Fruit fly (Drosophila melanogaster) whole organism, embryonic: ENCODE measurements around the gene Sodh2.

ENCODE experiments used
- Atf3 ChIP-seq: fragments of 200-800 bp; sonication (Bioruptor generic); optimal IDR thresholded peaks from 3 replicates; lab custom pipeline; 2016; ENCODE audit warnings: missing biosample characterization, missing genetic modification characterization
- B-H1 ChIP-seq: fragments of 200-800 bp; sonication (Bioruptor generic); IDR thresholded peaks from 3 replicates; pipeline ENCODE4 v1.3.6; 2022; ENCODE audit warnings: missing biosample characterization, missing genetic modification characterization
- CG10147 ChIP-seq: fragments of 200-800 bp; sonication (Bioruptor generic); optimal IDR thresholded peaks from 2 replicates; lab custom pipeline; 2019; ENCODE audit warnings: missing biosample characterization, mild to moderate bottlenecking, missing genetic modification characterization, moderate library complexity
- CG10431 ChIP-seq: fragments of 200-800 bp; sonication (Bioruptor generic); optimal IDR thresholded peaks from 3 replicates; lab custom pipeline; 2018; ENCODE audit warnings: missing biosample characterization, mild to moderate bottlenecking, missing genetic modification characterization
- CG12659 ChIP-seq: fragments of 200-800 bp; sonication (Bioruptor generic); optimal IDR thresholded peaks from 3 replicates; lab custom pipeline; 2017; ENCODE audit warnings: mild to moderate bottlenecking, missing biosample characterization, missing genetic modification reagents, missing genetic modification characterization
- CG2712 ChIP-seq: fragments of 200-800 bp; optimal IDR thresholded peaks from 3 replicates; lab custom pipeline; 2019; ENCODE audit warnings: missing biosample characterization, mild to moderate bottlenecking, missing genetic modification characterization, moderate library complexity
- CG33557 ChIP-seq: fragments of 200-800 bp; sonication (Bioruptor generic); optimal IDR thresholded peaks from 2 replicates; lab custom pipeline; 2019; ENCODE audit warnings: missing biosample characterization, mild to moderate bottlenecking, missing genetic modification characterization, moderate library complexity
- CG3726 ChIP-seq: fragments of 200-800 bp; sonication (Bioruptor generic); IDR thresholded peaks from 3 replicates; pipeline ENCODE4, ENCODE4 v1.3.6; 2022; ENCODE audit warnings: missing biosample characterization, missing genetic modification characterization
- CG3847 ChIP-seq: fragments of 200-800 bp; sonication (Bioruptor generic); IDR thresholded peaks from 2 replicates; pipeline ENCODE4 v1.3.6; 2022; ENCODE audit warnings: missing biosample characterization, missing genetic modification characterization
- CG6272 ChIP-seq: fragments of 200-800 bp; sonication (Bioruptor generic); IDR thresholded peaks from 2 replicates; pipeline ENCODE4 v1.3.6; 2022; ENCODE audit warnings: missing biosample characterization, missing genetic modification characterization
- CG6765 ChIP-seq: fragments of 200-800 bp; sonication (Bioruptor generic); optimal IDR thresholded peaks from 3 replicates; lab custom pipeline; 2017; ENCODE audit warnings: missing biosample characterization, mild to moderate bottlenecking, missing genetic modification characterization
- CG7357 ChIP-seq: fragments of 200-800 bp; sonication (Bioruptor generic); IDR thresholded peaks from 3 replicates; pipeline ENCODE4 v1.3.6; 2022; ENCODE audit warnings: missing biosample characterization, missing genetic modification characterization
- CG7786 ChIP-seq: fragments of 200-800 bp; sonication (Bioruptor generic); optimal IDR thresholded peaks from 2 replicates; lab custom pipeline; 2016; ENCODE audit warnings: missing biosample characterization, missing genetic modification characterization
- CHES-1-like ChIP-seq: fragments of 200-800 bp; sonication (Bioruptor generic); optimal IDR thresholded peaks from 2 replicates; lab custom pipeline; 2016; ENCODE audit warnings: missing biosample characterization, missing genetic modification characterization
- Dfd ChIP-seq, 2 experiments: fragments of >200 bp; optimal IDR thresholded peaks; 2 replicates each; lab custom pipeline; 2017; ENCODE audit warnings: missing biosample characterization in 2 of 2, missing genetic modification characterization in 2 of 2
- Dip2 ChIP-seq: fragments of 200-800 bp; sonication (Bioruptor generic); IDR thresholded peaks from 2 replicates; pipeline ENCODE4 v1.3.6; 2022; ENCODE audit warnings: missing biosample characterization, missing genetic modification characterization
- Fer1 ChIP-seq: fragments of 200-800 bp; sonication (Bioruptor generic); optimal IDR thresholded peaks from 2 replicates; lab custom pipeline; 2017; ENCODE audit warnings: missing biosample characterization, mild to moderate bottlenecking, missing genetic modification characterization
- GATAe ChIP-seq: fragments of 200-800 bp; sonication (Bioruptor generic); conservative IDR thresholded peaks from 2 replicates; pipeline ENCODE4 v1.3.6; 2022; ENCODE audit warnings: missing biosample characterization, missing genetic modification characterization
- H2.0 ChIP-seq: fragments of 200-800 bp; sonication (Bioruptor generic); IDR thresholded peaks from 2 replicates; pipeline ENCODE4 v1.3.6; 2022; ENCODE audit warnings: missing biosample characterization, missing genetic modification characterization
- HLH54F ChIP-seq: fragments of 200-800 bp; sonication (Bioruptor generic); optimal IDR thresholded peaks from 3 replicates; lab custom pipeline; 2016; ENCODE audit warnings: missing biosample characterization, missing genetic modification characterization
- Hr3 ChIP-seq: fragments of 200-800 bp; sonication (Bioruptor generic); optimal IDR thresholded peaks from 3 replicates; lab custom pipeline; 2016; ENCODE audit warnings: missing biosample characterization, missing genetic modification characterization
- Hr78 ChIP-seq, 2 experiments: fragments of 200-800 bp in 1 of 2; fragments of >200 bp in 1 of 2; sonication (Bioruptor generic) in 1 of 2; optimal IDR thresholded peaks; 2 replicates each; lab custom pipeline; 2017 to 2019; ENCODE audit warnings: missing biosample characterization in 2 of 2, missing genetic modification characterization in 2 of 2, mild to moderate bottlenecking in 1 of 2, moderate library complexity in 1 of 2
- Kr ChIP-seq: fragments of 200-800 bp; sonication (Bioruptor generic); optimal IDR thresholded peaks from 2 replicates; lab custom pipeline; 2017; ENCODE audit warnings: missing biosample characterization, mild to moderate bottlenecking, missing genetic modification characterization
- MESR4 ChIP-seq: fragments of 200-800 bp; sonication (Bioruptor generic); optimal IDR thresholded peaks from 2 replicates; lab custom pipeline; 2018; ENCODE audit warnings: missing biosample characterization, mild to moderate bottlenecking, missing genetic modification characterization, moderate library complexity
- Mad ChIP-seq: fragments of 200-800 bp; sonication (Bioruptor generic); optimal IDR thresholded peaks from 2 replicates; lab custom pipeline; 2016; ENCODE audit warnings: missing biosample characterization, missing genetic modification characterization
- TFAM ChIP-seq: fragments of 200-800 bp; sonication (Bioruptor generic); optimal IDR thresholded peaks from 2 replicates; lab custom pipeline; 2017; ENCODE audit warnings: missing biosample characterization, missing genetic modification characterization, inconsistent platforms
- ac ChIP-seq: fragments of 200-800 bp; sonication (Bioruptor generic); optimal IDR thresholded peaks from 3 replicates; lab custom pipeline; 2017; ENCODE audit warnings: missing biosample characterization, mild to moderate bottlenecking, missing genetic modification characterization
- ase ChIP-seq: fragments of 200-800 bp; sonication (Bioruptor generic); IDR thresholded peaks from 3 replicates; pipeline ENCODE4 v1.3.6; 2022; ENCODE audit warnings: missing biosample characterization, missing genetic modification characterization
- bcd ChIP-seq: fragments of 200-800 bp; sonication (Bioruptor generic); optimal IDR thresholded peaks from 2 replicates; lab custom pipeline; 2017; ENCODE audit warnings: missing biosample characterization, mild to moderate bottlenecking, missing genetic modification characterization
- chif ChIP-seq, 2 experiments: fragments of 200-800 bp; sonication (Bioruptor generic); optimal IDR thresholded peaks; 3 replicates each; lab custom pipeline; 2016; ENCODE audit warnings: missing biosample characterization in 2 of 2, missing genetic modification characterization in 2 of 2
- da ChIP-seq: fragments of 200-800 bp; sonication (Bioruptor generic); optimal IDR thresholded peaks from 2 replicates; lab custom pipeline; 2016; ENCODE audit warnings: missing biosample characterization, missing genetic modification characterization
- dmrt11E ChIP-seq: fragments of 200-800 bp; sonication (Bioruptor generic); optimal IDR thresholded peaks from 3 replicates; lab custom pipeline; 2018; ENCODE audit warnings: missing biosample characterization, mild to moderate bottlenecking, missing genetic modification characterization, moderate library complexity
- emc ChIP-seq: fragments of 200-800 bp; sonication (Bioruptor generic); optimal IDR thresholded peaks from 2 replicates; lab custom pipeline; 2016; ENCODE audit warnings: missing biosample characterization, missing genetic modification characterization
- fd102C ChIP-seq: fragments of 200-800 bp; sonication (Bioruptor generic); optimal IDR thresholded peaks from 2 replicates; lab custom pipeline; 2018; ENCODE audit warnings: missing biosample characterization, mild to moderate bottlenecking, missing genetic modification characterization, moderate library complexity
- gcm ChIP-seq: fragments of 200-800 bp; sonication (Bioruptor generic); optimal IDR thresholded peaks from 2 replicates; lab custom pipeline; 2019; ENCODE audit warnings: missing biosample characterization, mild to moderate bottlenecking, missing genetic modification characterization, moderate library complexity
- gsb ChIP-seq: fragments of 200-800 bp; sonication (Bioruptor generic); IDR thresholded peaks from 2 replicates; pipeline ENCODE4 v1.3.6; 2022; ENCODE audit warnings: missing biosample characterization, missing genetic modification characterization
- knrl ChIP-seq: fragments of 200-800 bp; sonication (Bioruptor generic); IDR thresholded peaks from 3 replicates; pipeline ENCODE4 v1.3.6; 2022; ENCODE audit warnings: missing biosample characterization, missing genetic modification characterization; ENCODE audit not compliant: partially characterized antibody
- odd ChIP-seq: fragments of 200-800 bp; sonication (Bioruptor generic); optimal IDR thresholded peaks from 2 replicates; lab custom pipeline; 2017; ENCODE audit warnings: missing biosample characterization, mild to moderate bottlenecking, missing genetic modification characterization
- otp ChIP-seq: fragments of 200-800 bp; sonication (Bioruptor generic); IDR thresholded peaks from 3 replicates; pipeline ENCODE4, ENCODE4 v1.3.6; 2022; ENCODE audit warnings: missing biosample characterization, missing genetic modification characterization
- prd ChIP-seq, 3 experiments: fragments of >200 bp in 2 of 3; fragments of 200-800 bp in 1 of 3; sonication (Bioruptor generic) in 1 of 3; optimal IDR thresholded peaks in 2 of 3; IDR thresholded peaks in 1 of 3; 2 replicates in 2 of 3; 3 replicates in 1 of 3; pipeline versions ENCODE4 v1.3.6 to Lab custom; 2017 to 2022; ENCODE audit warnings: missing biosample characterization in 1 of 3, missing genetic modification characterization in 1 of 3
- sd ChIP-seq: fragments of 200-800 bp; sonication (Bioruptor generic); optimal IDR thresholded peaks from 3 replicates; lab custom pipeline; 2018; ENCODE audit warnings: missing biosample characterization, mild to moderate bottlenecking, missing genetic modification characterization, moderate library complexity
- sisA ChIP-seq: fragments of 200-800 bp; sonication (Bioruptor generic); IDR thresholded peaks from 2 replicates; pipeline ENCODE4 v1.3.6; 2022; ENCODE audit warnings: missing biosample characterization, missing genetic modification characterization
- tll ChIP-seq, 2 experiments: fragments of 200-800 bp in 1 of 2; fragments of >200 bp in 1 of 2; sonication (Bioruptor generic) in 1 of 2; optimal IDR thresholded peaks; 2 replicates each; lab custom pipeline; 2017 to 2019; ENCODE audit warnings: missing biosample characterization in 2 of 2, missing genetic modification characterization in 2 of 2, mild to moderate bottlenecking in 1 of 2, moderate library complexity in 1 of 2
- tna ChIP-seq: fragments of 200-800 bp; sonication (Bioruptor generic); IDR thresholded peaks from 2 replicates; pipeline ENCODE4 v1.3.6; 2022; ENCODE audit warnings: missing biosample characterization, missing genetic modification characterization; ENCODE audit not compliant: partially characterized antibody
- ttk ChIP-seq: fragments of 200-800 bp; sonication (Bioruptor generic); IDR thresholded peaks from 2 replicates; pipeline ENCODE4 v2.1.2; 2022; ENCODE audit warnings: missing biosample characterization, missing genetic modification characterization
- tup ChIP-seq: fragments of 200-800 bp; sonication (Bioruptor generic); optimal IDR thresholded peaks from 2 replicates; lab custom pipeline; 2016; ENCODE audit warnings: missing biosample characterization, mild to moderate bottlenecking, missing genetic modification characterization, moderate library complexity
- unpg ChIP-seq: fragments of 200-800 bp; sonication (Bioruptor generic); optimal IDR thresholded peaks from 3 replicates; lab custom pipeline; 2018; ENCODE audit warnings: missing biosample characterization, mild to moderate bottlenecking, missing genetic modification characterization, moderate library complexity
- wdn ChIP-seq: fragments of 200-800 bp; sonication (Bioruptor generic); IDR thresholded peaks from 2 replicates; pipeline ENCODE4 v1.3.6; 2022; ENCODE audit warnings: missing biosample characterization, missing genetic modification characterization

Gene Sodh2

DNA sequence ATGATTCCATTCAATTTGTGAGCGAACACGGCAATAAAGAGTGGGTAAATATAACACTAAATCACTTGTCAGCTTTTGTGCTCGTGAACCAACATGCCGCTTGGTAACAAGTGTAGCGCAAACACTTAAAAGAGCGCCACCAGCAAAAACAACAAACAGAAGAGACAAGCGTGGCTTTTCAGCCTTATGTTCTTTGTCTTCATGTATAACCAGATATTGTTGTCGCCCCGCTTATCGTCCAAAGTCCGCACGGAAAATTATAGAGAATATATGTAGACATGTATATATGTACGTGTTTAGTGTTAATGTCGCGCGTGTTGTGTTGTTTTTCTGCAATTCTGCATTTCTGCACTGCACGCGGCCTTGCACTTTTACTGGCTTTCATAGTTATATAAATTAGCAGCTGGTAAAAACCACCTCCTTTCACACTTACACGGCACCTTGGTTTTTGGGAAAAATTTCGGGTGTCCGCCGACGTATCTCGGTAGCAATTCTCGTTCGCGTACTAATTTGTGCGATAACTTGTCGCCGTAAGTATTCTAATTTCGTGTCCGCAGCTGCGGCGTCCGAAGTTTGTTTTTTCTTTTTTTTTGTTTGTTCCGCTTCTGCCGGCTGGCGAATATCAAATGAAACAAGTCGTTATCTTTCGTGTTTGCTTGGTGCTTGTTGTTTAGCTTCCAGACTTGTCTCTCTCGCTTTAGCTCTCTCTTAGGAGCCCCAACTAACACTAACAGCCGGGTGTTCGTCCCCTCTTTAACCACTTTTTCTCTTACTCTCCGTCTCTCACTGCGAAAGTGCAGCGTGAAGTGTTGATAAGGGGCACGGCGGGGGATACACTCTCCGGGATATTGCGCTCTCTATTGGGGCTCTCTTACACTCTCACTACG lies 12.7 kb downstream of the Sodh2 start (continued):
- peak; percentile 48 for TF ChIP-seq Fer1 (GFP tag; lab: Kevin White, UChicago)
- 0 out of 2 replicates have a peak, but pooled peaks have one; percentile 25 for TF ChIP-seq H2.0 (GFP tag; lab: Robert Waterston, UW)
- no peak for TF ChIP-seq knrl (GFP tag; lab: Robert Waterston, UW)
- TF ChIP-seq emc: no peak
- TF ChIP-seq CHES-1-like (GFP tag; lab: Kevin White, UChicago): no peak
- TF ChIP-seq ac (GFP tag; lab: Kevin White, UChicago): no peak
- no peak for TF ChIP-seq Hr3 (GFP tag; lab: Kevin White, UChicago)
- no peak for TF ChIP-seq gsb (GFP tag; lab: Robert Waterston, UW)
- no peak for TF ChIP-seq gcm (GFP tag; lab: Kevin White, UChicago)
- TF ChIP-seq chif (GFP tag; optimal IDR thresholded peaks at IDR 0.05; lab: Kevin White, UChicago): no peak
- TF ChIP-seq ttk (GFP tag; lab: Robert Waterston, UW): no peak
- TF ChIP-seq Dip2 (GFP tag; lab: Robert Waterston, UW): no peak
- TF ChIP-seq dmrt11E (tag; lab: Kevin White, UChicago): no peak
- TF ChIP-seq wdn: no peak
- no peak for TF ChIP-seq Kr (GFP tag; lab: Kevin White, UChicago)
- no peak for TF ChIP-seq CG7357 (GFP tag; lab: Robert Waterston, UW)
- TF ChIP-seq CG6272 (GFP tag; lab: Robert Waterston, UW): no peak
- no peak for TF ChIP-seq odd (GFP tag; lab: Kevin White, UChicago)
- TF ChIP-seq da (GFP tag; lab: Kevin White, UChicago): no peak
- TF ChIP-seq Mad (GFP tag; lab: Kevin White, UChicago): no peak
- no peak for TF ChIP-seq B-H1 (GFP tag; lab: Robert Waterston, UW)
- TF ChIP-seq CG10147 (GFP tag; lab: Kevin White, UChicago): peak; percentile 20
- no peak for TF ChIP-seq Atf3 (GFP tag; lab: Kevin White, UChicago)
- no peak for TF ChIP-seq Hr78 (GFP tag; optimal IDR thresholded peaks at IDR 0.05; lab: Kevin White, UChicago)
- TF ChIP-seq fd102C (GFP tag; lab: Kevin White, UChicago): no peak
- peak; percentile 17 for TF ChIP-seq CG6765 (GFP tag; lab: Kevin White, UChicago)
- no peak for TF ChIP-seq bcd
- TF ChIP-seq GATAe (GFP tag; lab: Robert Waterston, UW): no peak
- TF ChIP-seq CG2712 (tag; lab: Kevin White, UChicago): no peak
- no peak for TF ChIP-seq CG3726 (GFP tag; lab: Robert Waterston, UW)
- TF ChIP-seq TFAM: no peak
- TF ChIP-seq ase (GFP tag; lab: Robert Waterston, UW): no peak; the same call in 2 of the 3 replicates
- TF ChIP-seq unpg: peak; percentile 35
- no peak for TF ChIP-seq MESR4 (GFP tag; lab: Kevin White, UChicago)
- no peak for TF ChIP-seq HLH54F (GFP tag; lab: Kevin White, UChicago)
- TF ChIP-seq tup (GFP tag; lab: Kevin White, UChicago): no peak
- no peak for TF ChIP-seq prd (optimal IDR thresholded peaks at IDR 0.05; lab: Kevin White, UChicago)
- peak; percentile 41; the same call in 1 of the 3 replicates for TF ChIP-seq prd (GFP tag; IDR thresholded peaks at IDR 0.05; lab: Robert Waterston, UW)
- TF ChIP-seq tll (GFP tag; optimal IDR thresholded peaks at IDR 0.05; lab: Kevin White, UChicago): no peak
- TF ChIP-seq Dfd (GFP tag; optimal IDR thresholded peaks at IDR 0.05; lab: Kevin White, UChicago): no peak
- no peak for TF ChIP-seq CG12659
- no peak for TF ChIP-seq CG3847 (GFP tag; lab: Robert Waterston, UW)
- TF ChIP-seq sd (tag; lab: Kevin White, UChicago): no peak
- TF ChIP-seq otp: no peak; the same call in 2 of the 3 replicates
- TF ChIP-seq CG7786 (GFP tag; lab: Kevin White, UChicago): no peak
- no peak; the same call in 1 of the 2 replicates for TF ChIP-seq sisA (GFP tag; lab: Robert Waterston, UW)
- TF ChIP-seq tna: no peak
- peak; percentile 49 for TF ChIP-seq CG10431 (GFP tag; lab: Kevin White, UChicago)
- no peak for TF ChIP-seq CG33557
